Fruit fly (Drosophila melanogaster) whole organism, prepupa: ENCODE data around the gene pim.
A peak's percentile ranks its signal among the peaks of the same experiment; 100 is the strongest.

ENCODE experiments used
- Blimp-1 ChIP-seq: fragments of 200-800 bp; sonication (Bioruptor generic); optimal IDR thresholded peaks from 3 replicates; lab custom pipeline; 2017; ENCODE audit warnings: missing biosample characterization, missing genetic modification characterization, mild to moderate bottlenecking, moderate library complexity, missing genetic modification reagents
- CG10631 ChIP-seq: fragments of 200-800 bp; sonication (Bioruptor generic); optimal IDR thresholded peaks from 2 replicates; lab custom pipeline; 2016; ENCODE audit warnings: missing biosample characterization, missing genetic modification characterization
- CG11294 ChIP-seq: fragments of 200-800 bp; sonication (Bioruptor generic); IDR thresholded peaks from 2 replicates; pipeline ENCODE4 v1.3.6; 2022; ENCODE audit warnings: missing biosample characterization, missing genetic modification characterization
- CG11902 ChIP-seq: fragments of 200-800 bp; sonication (Bioruptor generic); optimal IDR thresholded peaks from 3 replicates; lab custom pipeline; 2016; ENCODE audit warnings: missing biosample characterization, missing genetic modification characterization
- CG15336 ChIP-seq: fragments of 200-800 bp; sonication (Bioruptor generic); IDR thresholded peaks from 2 replicates; pipeline ENCODE4 v1.3.6; 2022; ENCODE audit warnings: missing biosample characterization, missing genetic modification characterization
- CG1621 ChIP-seq: fragments of 200-800 bp; sonication (Bioruptor generic); optimal IDR thresholded peaks from 3 replicates; lab custom pipeline; 2018; ENCODE audit warnings: missing biosample characterization, mild to moderate bottlenecking, missing genetic modification characterization
- CG16779 ChIP-seq: fragments of 200-800 bp; sonication (Bioruptor generic); optimal IDR thresholded peaks from 3 replicates; lab custom pipeline; 2017; ENCODE audit warnings: missing biosample characterization, mild to moderate bottlenecking, missing genetic modification characterization
- CG31627 ChIP-seq: fragments of 200-800 bp; sonication (Bioruptor generic); optimal IDR thresholded peaks from 3 replicates; lab custom pipeline; 2016; ENCODE audit warnings: missing biosample characterization, missing genetic modification characterization
- CG32006 ChIP-seq: fragments of 200-800 bp; sonication (Bioruptor generic); optimal IDR thresholded peaks from 3 replicates; lab custom pipeline; 2017; ENCODE audit warnings: missing biosample characterization, mild to moderate bottlenecking, missing genetic modification characterization
- CG34406 ChIP-seq: fragments of 200-800 bp; sonication (Bioruptor generic); optimal IDR thresholded peaks from 3 replicates; lab custom pipeline; 2016; ENCODE audit warnings: missing biosample characterization, missing genetic modification characterization
- CG6163 ChIP-seq: fragments of 200-800 bp; sonication (Bioruptor generic); IDR thresholded peaks from 3 replicates; pipeline ENCODE4 v1.3.6; 2022; ENCODE audit warnings: missing biosample characterization, missing genetic modification characterization
- CG6276 ChIP-seq: fragments of 200-800 bp; sonication (Bioruptor generic); optimal IDR thresholded peaks from 2 replicates; lab custom pipeline; 2017; ENCODE audit warnings: missing biosample characterization, mild to moderate bottlenecking, missing genetic modification characterization
- CG6792 ChIP-seq: fragments of 200-800 bp; sonication (Bioruptor generic); optimal IDR thresholded peaks from 3 replicates; lab custom pipeline; 2016; ENCODE audit warnings: missing biosample characterization, missing genetic modification characterization
- CG6808 ChIP-seq: fragments of 200-800 bp; sonication (Bioruptor generic); optimal IDR thresholded peaks from 3 replicates; lab custom pipeline; 2017; ENCODE audit warnings: missing biosample characterization, missing genetic modification characterization, mild to moderate bottlenecking, moderate library complexity, missing genetic modification reagents
- CG6854 ChIP-seq: fragments of 200-800 bp; sonication (Bioruptor generic); optimal IDR thresholded peaks from 2 replicates; lab custom pipeline; 2017; ENCODE audit warnings: missing biosample characterization, mild to moderate bottlenecking, missing genetic modification characterization
- CG7368 ChIP-seq: fragments of 200-800 bp; sonication (Bioruptor generic); optimal IDR thresholded peaks from 3 replicates; lab custom pipeline; 2016; ENCODE audit warnings: missing biosample characterization, missing genetic modification characterization
- CG8119 ChIP-seq: fragments of 200-800 bp; sonication (Bioruptor generic); IDR thresholded peaks from 3 replicates; pipeline ENCODE4 v1.3.6; 2022; ENCODE audit warnings: missing biosample characterization, missing genetic modification characterization
- CG8632 ChIP-seq: fragments of 200-800 bp; sonication (Bioruptor generic); optimal IDR thresholded peaks from 3 replicates; lab custom pipeline; 2016; ENCODE audit warnings: missing biosample characterization, missing genetic modification characterization
- CG9139 ChIP-seq: fragments of 200-800 bp; sonication (Bioruptor generic); optimal IDR thresholded peaks from 3 replicates; lab custom pipeline; 2017; ENCODE audit warnings: missing biosample characterization, mild to moderate bottlenecking, missing genetic modification characterization
- Eip78C ChIP-seq: fragments of 200-800 bp; sonication (Bioruptor generic); peaks from one replicate; lab custom pipeline; 2016; ENCODE audit warnings: missing biosample characterization, missing genetic modification characterization
- Ets21C ChIP-seq: fragments of 200-800 bp; sonication (Bioruptor generic); optimal IDR thresholded peaks from 3 replicates; lab custom pipeline; 2016; ENCODE audit warnings: missing biosample characterization, missing genetic modification characterization
- Ets96B ChIP-seq: fragments of 200-800 bp; optimal IDR thresholded peaks from 2 replicates; lab custom pipeline; 2019; ENCODE audit warnings: missing biosample characterization, mild to moderate bottlenecking, missing genetic modification characterization, moderate library complexity
- Hr38 ChIP-seq: sonication (Bioruptor generic); optimal IDR thresholded peaks from 2 replicates; lab custom pipeline; 2016; ENCODE audit warnings: missing biosample characterization, missing genetic modification characterization
- Hr39 ChIP-seq: fragments of 200-800 bp; sonication (Bioruptor generic); optimal IDR thresholded peaks from 2 replicates; lab custom pipeline; 2016; ENCODE audit warnings: missing biosample characterization, missing genetic modification characterization
- Hr4 ChIP-seq: fragments of 200-800 bp; sonication (Bioruptor generic); optimal IDR thresholded peaks from 3 replicates; lab custom pipeline; 2016; ENCODE audit warnings: missing biosample characterization, missing genetic modification characterization
- Lpt ChIP-seq: fragments of 200-800 bp; sonication (Bioruptor generic); optimal IDR thresholded peaks from 3 replicates; lab custom pipeline; 2016; ENCODE audit warnings: missing biosample characterization, missing genetic modification characterization
- Met ChIP-seq: fragments of 200-800 bp; sonication (Bioruptor generic); optimal IDR thresholded peaks from 3 replicates; lab custom pipeline; 2016; ENCODE audit warnings: missing biosample characterization, missing genetic modification characterization
- OdsH ChIP-seq: fragments of 200-800 bp; sonication (Bioruptor generic); optimal IDR thresholded peaks from 3 replicates; lab custom pipeline; 2016; ENCODE audit warnings: missing biosample characterization, missing genetic modification characterization
- Smox ChIP-seq: fragments of 200-800 bp; sonication (Bioruptor generic); optimal IDR thresholded peaks from 3 replicates; lab custom pipeline; 2016; ENCODE audit warnings: missing biosample characterization, missing genetic modification characterization
- Sox102F ChIP-seq: fragments of 200-800 bp; sonication (Bioruptor generic); optimal IDR thresholded peaks from 2 replicates; lab custom pipeline; 2016; ENCODE audit warnings: missing biosample characterization, mild to moderate bottlenecking, missing genetic modification characterization
- Sox14 ChIP-seq: fragments of 200-800 bp; sonication (Bioruptor generic); optimal IDR thresholded peaks from 3 replicates; lab custom pipeline; 2016; ENCODE audit warnings: missing biosample characterization, missing genetic modification characterization
- Sox15 ChIP-seq: fragments of 200-800 bp; sonication (Bioruptor generic); optimal IDR thresholded peaks from 3 replicates; lab custom pipeline; 2016; ENCODE audit warnings: missing biosample characterization, missing genetic modification characterization
- achi ChIP-seq: fragments of 200-800 bp; sonication (Bioruptor generic); optimal IDR thresholded peaks from 3 replicates; lab custom pipeline; 2016; ENCODE audit warnings: missing biosample characterization, missing genetic modification characterization
- acj6 ChIP-seq: fragments of 200-800 bp; sonication (Bioruptor generic); optimal IDR thresholded peaks from 3 replicates; lab custom pipeline; 2016; ENCODE audit warnings: missing biosample characterization, missing genetic modification characterization
- dac ChIP-seq: fragments of 200-800 bp; sonication (Bioruptor generic); optimal IDR thresholded peaks from 2 replicates; lab custom pipeline; 2017; ENCODE audit warnings: missing biosample characterization, mild to moderate bottlenecking, missing genetic modification characterization
- dsx ChIP-seq: fragments of 200-800 bp; optimal IDR thresholded peaks from 3 replicates; lab custom pipeline; 2019; ENCODE audit warnings: missing biosample characterization, mild to moderate bottlenecking, missing genetic modification characterization, moderate library complexity; ENCODE audit not compliant: poor library complexity, severe bottlenecking
- fd59A ChIP-seq: fragments of 200-800 bp; sonication (Bioruptor generic); optimal IDR thresholded peaks from 2 replicates; lab custom pipeline; 2017; ENCODE audit warnings: missing biosample characterization, mild to moderate bottlenecking, missing genetic modification characterization, missing genetic modification reagents
- fd85E ChIP-seq: fragments of 200-800 bp; sonication (Bioruptor generic); optimal IDR thresholded peaks from 3 replicates; lab custom pipeline; 2016; ENCODE audit warnings: missing biosample characterization, missing genetic modification characterization
- fkh ChIP-seq: fragments of 200-800 bp; sonication (Bioruptor generic); optimal IDR thresholded peaks from 3 replicates; lab custom pipeline; 2017; ENCODE audit warnings: missing biosample characterization, mild to moderate bottlenecking, missing genetic modification characterization, moderate library complexity
- lz ChIP-seq: fragments of 200-800 bp; sonication (Bioruptor generic); optimal IDR thresholded peaks from 3 replicates; lab custom pipeline; 2016; ENCODE audit warnings: missing biosample characterization, missing genetic modification characterization
- net ChIP-seq: fragments of 200-800 bp; sonication (Bioruptor generic); optimal IDR thresholded peaks from 3 replicates; lab custom pipeline; 2016; ENCODE audit warnings: missing biosample characterization, missing genetic modification characterization
- pdm3 ChIP-seq: fragments of 200-800 bp; sonication (Bioruptor generic); optimal IDR thresholded peaks from 3 replicates; lab custom pipeline; 2016; ENCODE audit warnings: missing biosample characterization, missing genetic modification characterization
- salr ChIP-seq, 2 experiments: fragments of 200-800 bp; sonication (Bioruptor generic); optimal IDR thresholded peaks; 3 replicates each; lab custom pipeline; 2016 to 2018; ENCODE audit warnings: missing biosample characterization in 2 of 2, missing genetic modification characterization in 2 of 2, mild to moderate bottlenecking in 1 of 2
- svp ChIP-seq: fragments of 200-800 bp; sonication (Bioruptor generic); peaks from one replicate; lab custom pipeline; 2016; ENCODE audit warnings: missing biosample characterization, missing genetic modification characterization
- topi ChIP-seq: fragments of 200-800 bp; sonication (Bioruptor generic); optimal IDR thresholded peaks from 3 replicates; lab custom pipeline; 2016; ENCODE audit warnings: missing biosample characterization, missing genetic modification characterization

The pim gene

dm6 chr2L:10376276-10376675 lies 13.5 kb downstream of the pim start:
- no peak for TF ChIP-seq CG11294 (GFP tag; lab: Robert Waterston, UW)
- TF ChIP-seq fd85E (GFP tag; lab: Kevin White, UChicago), result no peak
- TF ChIP-seq CG6854 (GFP tag; lab: Kevin White, UChicago), result no peak
- no peak for TF ChIP-seq dsx
- TF ChIP-seq CG10631, result no peak
- no peak for TF ChIP-seq CG11902 (GFP tag; lab: Kevin White, UChicago)
- TF ChIP-seq CG9139, result no peak
- TF ChIP-seq topi (GFP tag; lab: Kevin White, UChicago), result no peak
- TF ChIP-seq CG8632, result no peak
- no peak for TF ChIP-seq CG34406 (GFP tag; lab: Kevin White, UChicago)
- TF ChIP-seq Eip78C, result no peak
- no peak for TF ChIP-seq svp (GFP tag; lab: Kevin White, UChicago)
- no peak for TF ChIP-seq Sox15 (GFP tag; lab: Kevin White, UChicago)
- TF ChIP-seq Hr38 (GFP tag; lab: Kevin White, UChicago), result no peak
- TF ChIP-seq CG32006 (GFP tag; lab: Kevin White, UChicago), result no peak
- TF ChIP-seq CG6792 (GFP tag; lab: Kevin White, UChicago), result no peak
- no peak for TF ChIP-seq CG7368 (GFP tag; lab: Kevin White, UChicago)

dm6 chr2L:10378631-10379030 lies 15.8 kb downstream of the pim start:
- TF ChIP-seq CG9139 (no peak), CG32006 (GFP tag; lab: Kevin White, UChicago) (no peak), Blimp-1 (GFP tag; lab: Kevin White, UChicago) (no peak), Lpt (GFP tag; lab: Kevin White, UChicago) (no peak), CG1621 (tag; lab: Kevin White, UChicago) (no peak)

dm6 chr2L:10379865-10380264 lies 17.1 kb downstream of the pim start, which contains the start of gene gny:
Gene gny (plus strand): TSS chr2L:10380103.
- TF ChIP-seq Eip78C (peak; percentile 18), Ets21C (GFP tag; lab: Kevin White, UChicago) (no peak)
- TF ChIP-seq, all 60 proteins: peak for 1

- TF ChIP-seq CG16779, result no peak
- TF ChIP-seq dac, result no peak
- peak; percentile 80 for TF ChIP-seq Met (GFP tag; lab: Kevin White, UChicago)
- TF ChIP-seq Hr4 (GFP tag; lab: Kevin White, UChicago), result peak; percentile 54
- no peak for TF ChIP-seq CG6854 (GFP tag; lab: Kevin White, UChicago)
- peak; percentile 69 for TF ChIP-seq CG6792 (GFP tag; lab: Kevin White, UChicago)
- TF ChIP-seq pdm3 (GFP tag; lab: Kevin White, UChicago), result no peak
- peak; percentile 14 for TF ChIP-seq CG11902 (GFP tag; lab: Kevin White, UChicago)
- TF ChIP-seq CG6276 (GFP tag; lab: Kevin White, UChicago), result no peak
- peak; percentile 66 for TF ChIP-seq lz (GFP tag; lab: Kevin White, UChicago)
- no peak for TF ChIP-seq Lpt (GFP tag; lab: Kevin White, UChicago)
- TF ChIP-seq salr (GFP tag; optimal IDR thresholded peaks at IDR 0.05; lab: Kevin White, UChicago), result no peak
- TF ChIP-seq Sox102F (GFP tag; lab: Kevin White, UChicago), result no peak
- TF ChIP-seq CG15336 (GFP tag; lab: Robert Waterston, UW), result peak; percentile 67
- TF ChIP-seq Sox14 (GFP tag; lab: Kevin White, UChicago), result peak; percentile 63
- peak; percentile 60 for TF ChIP-seq acj6 (GFP tag; lab: Kevin White, UChicago)
- TF ChIP-seq CG31627 (GFP tag; lab: Kevin White, UChicago), result peak; percentile 59
- TF ChIP-seq OdsH (GFP tag; lab: Kevin White, UChicago), result peak; percentile 55
- no peak for TF ChIP-seq Hr39 (GFP tag; lab: Kevin White, UChicago)
- TF ChIP-seq fkh, result peak; percentile 33
- TF ChIP-seq CG6808 (GFP tag; lab: Kevin White, UChicago), result no peak
- TF ChIP-seq Smox (GFP tag; lab: Kevin White, UChicago), result no peak
- TF ChIP-seq CG7368 (GFP tag; lab: Kevin White, UChicago), result peak; percentile 51
- no peak for TF ChIP-seq svp (GFP tag; lab: Kevin White, UChicago)
- TF ChIP-seq CG6163 (GFP tag; lab: Robert Waterston, UW), result no peak
- TF ChIP-seq Ets96B (tag; lab: Kevin White, UChicago), result peak; percentile 62
- no peak for TF ChIP-seq net (GFP tag; lab: Kevin White, UChicago)
- TF ChIP-seq fd85E (GFP tag; lab: Kevin White, UChicago), result no peak
- TF ChIP-seq topi (GFP tag; lab: Kevin White, UChicago), result peak; percentile 76
- TF ChIP-seq CG9139, result no peak
- TF ChIP-seq CG8119, result no peak; the same call in 1 of the 3 replicates
- no peak for TF ChIP-seq fd59A
- no peak for TF ChIP-seq achi (GFP tag; lab: Kevin White, UChicago)
Observed at dm6 chr2L:10381890-10382450, 19.2 kb downstream of the pim start, which contains the start of gene CG5096. Gene CG5096 (plus strand): TSS chr2L:10382263.
